Fruit fly (Drosophila melanogaster): ENCODE data around the gene mus304.

- TF ChIP-seq Sox102F (GFP tag; optimal IDR thresholded peaks at IDR 0.05): no peak
- TF ChIP-seq CG16779 (tag; optimal IDR thresholded peaks at IDR 0.05): no peak
- TF ChIP-seq Blimp-1 (GFP tag; optimal IDR thresholded peaks at IDR 0.05): no peak
Measured at dm6 chr3L:18083994-18084393, 25.6 kb upstream of the mus304 start.
